Worm (Caenorhabditis elegans): Measurements from ENCODE around the gene T16G12.3.

Gene T16G12.3

DNA sequence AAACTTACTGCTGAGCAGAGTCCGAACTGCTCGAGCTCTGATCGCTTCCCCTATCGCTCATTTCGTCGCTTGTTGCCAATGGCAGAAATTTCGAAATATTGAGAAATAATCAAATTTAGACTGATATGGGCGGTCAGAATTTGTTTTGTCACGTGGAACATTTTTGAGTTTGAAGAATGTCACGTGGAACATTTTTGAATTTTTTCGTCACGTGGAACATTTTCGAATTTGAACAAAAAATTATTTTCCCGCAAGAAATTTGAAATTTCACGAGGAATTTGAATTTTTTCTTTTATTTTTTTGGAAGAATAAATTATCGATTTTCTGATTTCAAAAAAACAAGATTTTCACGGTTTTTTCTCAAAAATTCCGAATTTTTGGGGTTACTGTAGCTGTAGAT lies 40.3 kb upstream of the T16G12.3 start, which contains the start of gene fbxa-155:
TSS of gene fbxa-155 (minus strand) at position 101 of the 400 bp plus-strand sequence.
- TF ChIP-seq hlh-11 (tag; optimal IDR thresholded peaks at IDR 0.05) (no peak), tra-1 (GFP tag; IDR thresholded peaks at IDR 0.05) (no peak), attf-4 (tag; optimal IDR thresholded peaks at IDR 0.05) (no peak), mdl-1 (tag; optimal IDR thresholded peaks at IDR 0.05) (no peak), gei-8 (GFP tag; optimal IDR thresholded peaks at IDR 0.05) (no peak), Y5F2A.4 (GFP tag; optimal IDR thresholded peaks at IDR 0.05) (no peak), egl-27 (tag; optimal IDR thresholded peaks at IDR 0.05) (no peak), nhr-42 (GFP tag; IDR thresholded peaks at IDR 0.05) (no peak), nhr-41 (GFP tag; IDR thresholded peaks at IDR 0.05) (no peak), lsy-2 (tag; optimal IDR thresholded peaks at IDR 0.05) (no peak), duxl-1 (tag; optimal IDR thresholded peaks at IDR 0.05; ENCODE audit: poor library complexity) (no peak), nhr-111 (GFP tag; optimal IDR thresholded peaks at IDR 0.05) (no peak)

DNA sequence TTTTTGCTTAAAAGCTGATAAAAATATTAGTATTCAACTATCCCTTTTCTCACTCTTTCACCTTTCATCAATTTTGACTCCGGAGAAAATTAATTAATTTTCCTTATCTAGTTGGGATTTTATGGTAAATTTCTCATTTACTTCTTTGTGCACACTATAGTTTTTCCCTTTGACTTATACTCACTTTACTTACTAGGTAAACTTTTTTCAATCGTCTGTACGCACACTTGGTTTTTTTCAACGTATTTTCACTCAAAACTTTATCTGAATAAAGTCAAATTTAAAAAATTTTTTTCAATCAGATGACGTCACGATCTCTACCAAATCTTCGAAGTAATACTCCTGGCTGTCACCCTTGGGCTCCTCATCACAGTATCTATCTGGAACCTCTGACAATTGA lies 38.3 kb upstream of the T16G12.3 start, which contains the start of gene C05B5.16:
TSS of gene C05B5.16 (plus strand) at position 301 of the 400 bp plus-strand sequence.
- TF ChIP-seq lin-15B (tag; optimal IDR thresholded peaks at IDR 0.05) (no peak), tra-1 (GFP tag; IDR thresholded peaks at IDR 0.05) (no peak), aly-2 (tag; optimal IDR thresholded peaks at IDR 0.05) (no peak), skn-1 (tag; optimal IDR thresholded peaks at IDR 0.05) (no peak), zip-2 (tag; optimal IDR thresholded peaks at IDR 0.05) (no peak), php-3 (GFP tag; IDR thresholded peaks at IDR 0.05) (no peak), egl-27 (tag; optimal IDR thresholded peaks at IDR 0.05) (no peak), lim-7 (GFP tag; IDR thresholded peaks at IDR 0.05) (no peak), nhr-42 (GFP tag; IDR thresholded peaks at IDR 0.05) (no peak), F49E8.2 (tag; optimal IDR thresholded peaks at IDR 0.05; ENCODE audit: borderline replicate concordance) (no peak), mes-2 (tag; optimal IDR thresholded peaks at IDR 0.05; ENCODE audit: poor library complexity, severe bottlenecking) (no peak), daf-16 (GFP tag; optimal IDR thresholded peaks at IDR 0.05) (no peak), daf-16 (tag; optimal IDR thresholded peaks at IDR 0.05) (no peak), T20F7.1 (GFP tag; optimal IDR thresholded peaks at IDR 0.05) (no peak), ceh-82 (tag; optimal IDR thresholded peaks at IDR 0.05) (no peak), mxl-2 (GFP tag; conservative IDR thresholded peaks at IDR 0.05) (no peak), nhr-237 (tag; optimal IDR thresholded peaks at IDR 0.05) (no peak), nhr-10 (tag; optimal IDR thresholded peaks at IDR 0.05) (no peak), nhr-111 (GFP tag; optimal IDR thresholded peaks at IDR 0.05) (no peak)

DNA sequence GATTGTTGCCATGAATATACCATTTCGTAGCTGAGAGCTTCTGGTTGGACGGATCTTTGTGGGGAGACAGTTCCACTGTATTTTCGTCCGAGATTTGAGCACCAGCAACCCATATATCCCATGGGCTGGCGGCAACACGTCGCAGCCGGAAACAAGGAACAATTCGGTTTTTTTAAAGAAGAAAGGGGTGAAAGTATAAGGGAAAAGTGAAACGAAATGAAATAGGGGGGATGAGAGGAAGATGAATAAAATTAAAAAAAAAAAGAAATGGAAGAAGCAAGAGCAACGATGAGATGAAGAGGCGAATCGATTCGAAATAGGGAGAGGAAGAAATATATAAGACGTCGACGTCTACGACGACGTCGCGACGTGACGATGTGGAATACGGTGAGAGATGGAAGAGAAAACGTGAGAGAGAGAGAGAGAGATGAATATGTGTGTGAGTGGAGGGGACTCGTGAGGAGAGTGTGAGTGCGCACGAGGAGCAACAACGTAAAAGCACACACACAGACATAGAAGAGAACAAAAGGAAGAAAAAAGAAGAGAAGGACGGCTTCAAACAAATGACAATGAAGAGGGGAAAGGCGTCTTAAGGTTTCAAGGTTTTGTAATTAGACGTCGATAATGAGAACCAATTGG lies 33.9 kb upstream of the T16G12.3 start, which contains the start of gene rgs-1:
TSS of gene rgs-1 (minus strand) at position 146 of the 639 bp plus-strand sequence.
- TF ChIP-seq T20F7.1 (GFP tag; optimal IDR thresholded peaks at IDR 0.05) = no peak
- TF ChIP-seq Y48G9A.11 (GFP tag; IDR thresholded peaks at IDR 0.05) = no peak
- TF ChIP-seq aly-2 (tag; optimal IDR thresholded peaks at IDR 0.05) = no peak
- TF ChIP-seq pha-4 (GFP tag; IDR thresholded peaks at IDR 0.05) = no peak
- no peak for TF ChIP-seq pha-4 (tag; optimal IDR thresholded peaks at IDR 0.05)
- no peak for TF ChIP-seq php-3 (GFP tag; IDR thresholded peaks at IDR 0.05)
- TF ChIP-seq ZK337.2 (GFP tag; IDR thresholded peaks at IDR 0.05) = no peak
- no peak for TF ChIP-seq ceh-28 (tag; optimal IDR thresholded peaks at IDR 0.05)
- no peak for TF ChIP-seq ZK546.5 (tag; optimal IDR thresholded peaks at IDR 0.05)
- no peak for TF ChIP-seq daf-8 (GFP tag; IDR thresholded peaks at IDR 0.05)
- TF ChIP-seq Y105C5A.15 (GFP tag; IDR thresholded peaks at IDR 0.05) = no peak
- TF ChIP-seq fkh-10 (GFP tag; optimal IDR thresholded peaks at IDR 0.05) = peak; percentile 37
- TF ChIP-seq mxl-2 (GFP tag; conservative IDR thresholded peaks at IDR 0.05) = no peak
- TF ChIP-seq ztf-7 (tag; optimal IDR thresholded peaks at IDR 0.05) = no peak
- TF ChIP-seq set-16 (GFP tag; IDR thresholded peaks at IDR 0.05) = no peak
- TF ChIP-seq nhr-10 (tag; optimal IDR thresholded peaks at IDR 0.05) = no peak
- TF ChIP-seq nhr-77 (tag; optimal IDR thresholded peaks at IDR 0.05) = no peak
- no peak for TF ChIP-seq snpc-1.2 (GFP tag; IDR thresholded peaks at IDR 0.05)
- TF ChIP-seq rbr-2 (tag; optimal IDR thresholded peaks at IDR 0.05) = peak; percentile 56
- peak; percentile 64 for TF ChIP-seq hmg-1.1 (GFP tag; IDR thresholded peaks at IDR 0.05)
- TF ChIP-seq snpc-4 (tag; optimal IDR thresholded peaks at IDR 0.05) = no peak
- no peak for TF ChIP-seq Y5F2A.4 (GFP tag; optimal IDR thresholded peaks at IDR 0.05)
- no peak for TF ChIP-seq zfp-3 (GFP tag; conservative IDR thresholded peaks at IDR 0.05)
- no peak for TF ChIP-seq pqm-1 (tag; optimal IDR thresholded peaks at IDR 0.05)
- TF ChIP-seq hlh-30 (tag; optimal IDR thresholded peaks at IDR 0.05; ENCODE audit: insufficient read depth) = peak; percentile 89
- TF ChIP-seq lin-29 (GFP tag; IDR thresholded peaks at IDR 0.05) = no peak
- TF ChIP-seq mdl-1 (tag; optimal IDR thresholded peaks at IDR 0.05) = peak in 1 of 2 experiments; percentile 85
- no peak for TF ChIP-seq zag-1 (tag; optimal IDR thresholded peaks at IDR 0.05)

Data from whole organism, L4 larva.